Worm (Caenorhabditis elegans) whole organism, late embryonic: ENCODE measurements around the gene nhr-43.

Experiments used
- ama-1 ChIP-seq: fragments of 150-350 bp; optimal IDR thresholded peaks from 2 replicates; lab custom pipeline; 2014
- lim-6 ChIP-seq: sonication (generic microtip); optimal IDR thresholded peaks from 2 replicates; lab custom pipeline; 2016; ENCODE audit warnings: missing genetic modification characterization, missing compliant biosample characterization
- npax-4 ChIP-seq: sonication (generic microtip); optimal IDR thresholded peaks from 2 replicates; lab custom pipeline; 2016; ENCODE audit warnings: missing genetic modification characterization, missing compliant biosample characterization

- TF ChIP-seq lim-6 = no peak
- no peak for TF ChIP-seq npax-4 (tag; lab: Kevin White, UChicago)
- TF ChIP-seq ama-1 (lab: Kevin White, UChicago) = no peak
These were observed 28.3 kb upstream of the nhr-43 start for ce11 chrIV:11871083-11871482.
